Worm (Caenorhabditis elegans) whole organism, early embryonic: Measurements from ENCODE around the gene smim-14.

Source experiments
- B0310.2 ChIP-seq: sonication (generic microtip); optimal IDR thresholded peaks from 2 replicates; lab custom pipeline; 2016; ENCODE audit warnings: mild to moderate bottlenecking, missing genetic modification characterization, missing compliant biosample characterization
- ama-1 ChIP-seq: fragments of 150-350 bp; optimal IDR thresholded peaks from 2 replicates; lab custom pipeline; 2014
- ceh-36 ChIP-seq: sonication (generic microtip); optimal IDR thresholded peaks from 2 replicates; lab custom pipeline; 2016; ENCODE audit warnings: missing genetic modification characterization, inconsistent platforms, missing compliant biosample characterization
- flt-1 ChIP-seq: fragments of 200-800 bp; sonication (Bioruptor generic); IDR thresholded peaks from 2 replicates; pipeline ENCODE4 v1.3.6; 2022; ENCODE audit warnings: missing genetic modification characterization, missing compliant biosample characterization
- hmbx-1 ChIP-seq: sonication (generic microtip); optimal IDR thresholded peaks from 2 replicates; lab custom pipeline; 2016; ENCODE audit warnings: mild to moderate bottlenecking, missing genetic modification characterization, missing compliant biosample characterization
- hnd-1 ChIP-seq: sonication (generic microtip); optimal IDR thresholded peaks from 2 replicates; lab custom pipeline; 2016; ENCODE audit warnings: missing genetic modification characterization, missing compliant biosample characterization
- tbx-11 ChIP-seq: fragments of 200-800 bp; sonication (Bioruptor generic); IDR thresholded peaks from 2 replicates; pipeline ENCODE4 v1.3.6; 2022; ENCODE audit warnings: missing genetic modification characterization, missing compliant biosample characterization
- tra-4 ChIP-seq: sonication (generic microtip); optimal IDR thresholded peaks from 2 replicates; lab custom pipeline; 2017; ENCODE audit warnings: missing genetic modification characterization, missing compliant biosample characterization

DNA sequence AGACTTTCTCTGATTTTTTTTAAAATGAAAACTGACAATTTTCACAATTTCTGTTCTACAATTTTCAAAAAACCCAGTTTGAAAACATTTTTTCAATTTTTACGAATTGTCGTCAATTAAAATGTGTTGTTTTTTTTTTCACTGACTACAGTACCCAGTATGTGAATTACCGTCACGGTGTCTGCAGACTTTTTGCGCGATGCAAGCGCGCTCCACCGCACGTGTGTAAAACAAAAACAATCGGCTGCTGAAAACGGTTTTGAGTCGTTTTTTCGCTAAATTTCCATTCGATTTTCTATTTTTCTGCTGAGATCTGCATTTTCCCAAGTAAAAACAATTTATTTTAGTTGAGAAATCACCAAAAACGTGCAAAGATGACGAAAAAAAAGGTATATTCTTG, 13.3 kb downstream of the smim-14 start:
- TF ChIP-seq ama-1 (lab: Kevin White, UChicago) (no peak), tbx-11 (GFP tag; lab: Robert Waterston, UW) (no peak), tra-4 (tag; lab: Kevin White, UChicago) (no peak), B0310.2 (tag; lab: Kevin White, UChicago) (no peak), ceh-36 (tag; lab: Kevin White, UChicago) (no peak), hnd-1 (no peak), hmbx-1 (no peak), flt-1 (GFP tag; lab: Robert Waterston, UW) (no peak)
